Worm (Caenorhabditis elegans) whole organism, early embryonic: Measurements from ENCODE around the gene K09C8.2.

ENCODE experiments used
- B0310.2 ChIP-seq: sonication (generic microtip); optimal IDR thresholded peaks from 2 replicates; lab custom pipeline; 2016; ENCODE audit warnings: mild to moderate bottlenecking, missing genetic modification characterization, missing compliant biosample characterization
- F13C5.2 ChIP-seq: sonication (generic microtip); optimal IDR thresholded peaks from 2 replicates; lab custom pipeline; 2017; ENCODE audit warnings: mild to moderate bottlenecking, missing genetic modification characterization, inconsistent platforms, missing compliant biosample characterization
- aly-1 ChIP-seq: sonication (generic microtip); optimal IDR thresholded peaks from 2 replicates; lab custom pipeline; 2016; ENCODE audit warnings: missing genetic modification characterization, missing compliant biosample characterization
- ama-1 ChIP-seq: fragments of 150-350 bp; optimal IDR thresholded peaks from 2 replicates; lab custom pipeline; 2014
- ceh-13 ChIP-seq: fragments of 200-800 bp; sonication (Bioruptor generic); optimal IDR thresholded peaks from 2 replicates; lab custom pipeline; 2018; ENCODE audit warnings: mild to moderate bottlenecking, missing genetic modification characterization, missing compliant biosample characterization
- ceh-36 ChIP-seq: sonication (generic microtip); optimal IDR thresholded peaks from 2 replicates; lab custom pipeline; 2016; ENCODE audit warnings: missing genetic modification characterization, inconsistent platforms, missing compliant biosample characterization
- ets-7 ChIP-seq: sonication (generic microtip); optimal IDR thresholded peaks from 2 replicates; lab custom pipeline; 2016; ENCODE audit warnings: missing genotype, missing genetic modification characterization, missing compliant biosample characterization
- flt-1 ChIP-seq: fragments of 200-800 bp; sonication (Bioruptor generic); IDR thresholded peaks from 2 replicates; pipeline ENCODE4 v1.3.6; 2022; ENCODE audit warnings: missing genetic modification characterization, missing compliant biosample characterization
- hmbx-1 ChIP-seq: sonication (generic microtip); optimal IDR thresholded peaks from 2 replicates; lab custom pipeline; 2016; ENCODE audit warnings: mild to moderate bottlenecking, missing genetic modification characterization, missing compliant biosample characterization
- hmg-4 ChIP-seq: fragments of 200-800 bp; sonication (Bioruptor generic); optimal IDR thresholded peaks from 2 replicates; lab custom pipeline; 2018; ENCODE audit warnings: mild to moderate bottlenecking, missing genetic modification characterization, missing compliant biosample characterization
- hnd-1 ChIP-seq: sonication (generic microtip); optimal IDR thresholded peaks from 2 replicates; lab custom pipeline; 2016; ENCODE audit warnings: missing genetic modification characterization, missing compliant biosample characterization
- pes-1 ChIP-seq: fragments of 200-800 bp; sonication (Bioruptor generic); IDR thresholded peaks from 2 replicates; pipeline ENCODE4 v1.3.6; 2022; ENCODE audit warnings: missing genetic modification reagents, missing genetic modification characterization, missing compliant biosample characterization
- scrt-1 ChIP-seq: fragments of 200-800 bp; sonication (Bioruptor generic); IDR thresholded peaks from 2 replicates; pipeline ENCODE4 v1.3.6; 2022; ENCODE audit warnings: missing genetic modification characterization, missing compliant biosample characterization
- sea-1 ChIP-seq: fragments of 200-800 bp; sonication (Bioruptor generic); conservative IDR thresholded peaks from 2 replicates; pipeline ENCODE4 v1.3.6; 2022; ENCODE audit warnings: missing genetic modification characterization, missing compliant biosample characterization
- tbx-11 ChIP-seq: fragments of 200-800 bp; sonication (Bioruptor generic); IDR thresholded peaks from 2 replicates; pipeline ENCODE4 v1.3.6; 2022; ENCODE audit warnings: missing genetic modification characterization, missing compliant biosample characterization
- tbx-37 ChIP-seq: fragments of 200-800 bp; sonication (Bioruptor generic); conservative IDR thresholded peaks from 2 replicates; pipeline ENCODE4 v1.3.6; 2022; ENCODE audit warnings: missing genetic modification reagents, missing genetic modification characterization, missing compliant biosample characterization
- tra-4 ChIP-seq: sonication (generic microtip); optimal IDR thresholded peaks from 2 replicates; lab custom pipeline; 2017; ENCODE audit warnings: missing genetic modification characterization, missing compliant biosample characterization

The K09C8.2 gene

ce11 chrX:10967698-10968097 is 8.5 kb downstream of the K09C8.2 start, which contains the start of gene K09C8.9:
K09C8.9 (minus strand) TSS chrX:10967798.
- no peak for TF ChIP-seq pes-1
- no peak for TF ChIP-seq ets-7
- no peak for TF ChIP-seq hmg-4 (GFP tag; lab: Kevin White, UChicago)
- TF ChIP-seq aly-1 (tag; lab: Kevin White, UChicago): no peak
- no peak for TF ChIP-seq tbx-37 (GFP tag; lab: Robert Waterston, UW)
- no peak for TF ChIP-seq flt-1
- no peak for TF ChIP-seq F13C5.2 (tag; lab: Kevin White, UChicago)
- no peak for TF ChIP-seq tra-4 (tag; lab: Kevin White, UChicago)
- TF ChIP-seq ceh-13 (GFP tag; lab: Kevin White, UChicago): no peak
- TF ChIP-seq B0310.2: no peak

DNA sequence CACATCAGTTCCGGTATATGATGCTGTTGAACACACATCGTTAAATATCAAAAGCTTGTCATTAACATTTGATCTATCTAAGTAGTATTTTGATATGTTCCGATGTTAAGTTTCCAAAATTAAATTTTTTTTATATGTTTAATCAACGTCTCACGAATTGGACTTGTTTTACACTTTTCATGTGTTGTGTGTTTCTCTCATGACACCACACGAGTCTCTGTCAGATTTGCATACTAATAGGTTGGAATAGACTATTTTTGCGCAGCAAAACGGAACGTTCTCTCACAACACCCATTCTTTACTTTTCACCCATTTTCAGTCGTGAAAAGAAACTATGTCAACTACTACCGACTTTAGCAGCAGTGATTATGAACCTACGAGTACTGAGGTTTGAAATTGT is 11.4 kb downstream of the K09C8.2 start, which contains the start of gene K09C8.8:
TSS of gene K09C8.8 (plus strand) at position 301 of the 400 bp plus-strand sequence.
- TF ChIP-seq scrt-1 (GFP tag; lab: Robert Waterston, UW) (no peak), flt-1 (no peak), sea-1 (no peak), aly-1 (tag; lab: Kevin White, UChicago) (no peak), B0310.2 (no peak), F13C5.2 (tag; lab: Kevin White, UChicago) (no peak), ama-1 (lab: Kevin White, UChicago) (no peak), tra-4 (tag; lab: Kevin White, UChicago) (no peak), hnd-1 (tag; lab: Kevin White, UChicago) (no peak), pes-1 (no peak), tbx-37 (GFP tag; lab: Robert Waterston, UW) (no peak), tbx-11 (GFP tag; lab: Robert Waterston, UW) (no peak), ceh-13 (GFP tag; lab: Kevin White, UChicago) (no peak), ets-7 (no peak)

ce11 chrX:10971118-10971517 is 11.9 kb downstream of the K09C8.2 start:
- TF ChIP-seq aly-1 (tag; lab: Kevin White, UChicago): no peak
- no peak for TF ChIP-seq tbx-11 (GFP tag; lab: Robert Waterston, UW)
- no peak for TF ChIP-seq B0310.2
- TF ChIP-seq hnd-1 (tag; lab: Kevin White, UChicago): no peak
- TF ChIP-seq flt-1: no peak
- no peak for TF ChIP-seq ceh-13 (GFP tag; lab: Kevin White, UChicago)
- TF ChIP-seq ama-1 (lab: Kevin White, UChicago): no peak
- no peak for TF ChIP-seq ceh-36 (tag; lab: Kevin White, UChicago)

- TF ChIP-seq tra-4 (tag; lab: Kevin White, UChicago): no peak
- no peak for TF ChIP-seq F13C5.2 (tag; lab: Kevin White, UChicago)
- no peak for TF ChIP-seq ceh-36 (tag; lab: Kevin White, UChicago)
- no peak for TF ChIP-seq ceh-13 (GFP tag; lab: Kevin White, UChicago)
- TF ChIP-seq pes-1: no peak
- no peak for TF ChIP-seq sea-1
- no peak for TF ChIP-seq scrt-1 (GFP tag; lab: Robert Waterston, UW)
- TF ChIP-seq hmg-4 (GFP tag; lab: Kevin White, UChicago): no peak
- TF ChIP-seq aly-1 (tag; lab: Kevin White, UChicago): no peak
- TF ChIP-seq B0310.2: no peak
- no peak for TF ChIP-seq ama-1 (lab: Kevin White, UChicago)
- no peak for TF ChIP-seq hmbx-1 (tag; lab: Kevin White, UChicago)
These were observed 17.4 kb downstream of the K09C8.2 start for ce11 chrX:10976447-10977196.

DNA sequence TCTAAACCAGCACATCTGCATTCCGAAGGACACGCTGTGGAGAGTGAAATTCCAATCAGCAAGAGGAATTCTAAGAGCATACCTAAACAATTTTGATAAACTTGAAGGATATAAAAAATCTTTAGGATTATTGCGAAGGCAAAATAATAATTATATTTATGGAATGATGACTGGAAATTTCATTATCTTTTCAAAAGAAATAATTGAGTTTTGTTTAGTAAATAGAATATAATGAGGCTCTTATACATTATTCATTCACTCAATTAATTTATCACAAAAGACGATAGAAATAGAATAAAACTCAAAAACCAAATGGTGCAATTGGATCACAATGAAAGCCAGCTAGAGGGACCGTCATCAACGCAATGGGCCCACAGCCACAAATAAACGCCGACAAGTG is 19.9 kb downstream of the K09C8.2 start, which contains the start of gene pxn-2:
TSS of gene pxn-2 (minus strand) at position 101 of the 400 bp plus-strand sequence.
- TF ChIP-seq tra-4 (tag; lab: Kevin White, UChicago) (no peak), F13C5.2 (tag; lab: Kevin White, UChicago) (no peak), ceh-13 (GFP tag; lab: Kevin White, UChicago) (no peak), hnd-1 (tag; lab: Kevin White, UChicago) (no peak), ets-7 (no peak), aly-1 (tag; lab: Kevin White, UChicago) (no peak), ama-1 (lab: Kevin White, UChicago) (no peak), hmg-4 (GFP tag; lab: Kevin White, UChicago) (no peak), tbx-11 (GFP tag; lab: Robert Waterston, UW) (no peak), B0310.2 (no peak), pes-1 (no peak), ceh-36 (tag; lab: Kevin White, UChicago) (no peak)

ce11 chrX:10981374-10981773 is 22.1 kb downstream of the K09C8.2 start:
- no peak for TF ChIP-seq pes-1
- no peak for TF ChIP-seq scrt-1 (GFP tag; lab: Robert Waterston, UW)
- TF ChIP-seq ceh-36 (tag; lab: Kevin White, UChicago): no peak
- TF ChIP-seq ceh-13 (GFP tag; lab: Kevin White, UChicago): no peak
- TF ChIP-seq tbx-37 (GFP tag; lab: Robert Waterston, UW): no peak
- no peak for TF ChIP-seq B0310.2
- TF ChIP-seq tbx-11 (GFP tag; lab: Robert Waterston, UW): no peak
- TF ChIP-seq hmbx-1 (tag; lab: Kevin White, UChicago): no peak
- TF ChIP-seq aly-1 (tag; lab: Kevin White, UChicago): no peak
- no peak for TF ChIP-seq F13C5.2 (tag; lab: Kevin White, UChicago)

DNA sequence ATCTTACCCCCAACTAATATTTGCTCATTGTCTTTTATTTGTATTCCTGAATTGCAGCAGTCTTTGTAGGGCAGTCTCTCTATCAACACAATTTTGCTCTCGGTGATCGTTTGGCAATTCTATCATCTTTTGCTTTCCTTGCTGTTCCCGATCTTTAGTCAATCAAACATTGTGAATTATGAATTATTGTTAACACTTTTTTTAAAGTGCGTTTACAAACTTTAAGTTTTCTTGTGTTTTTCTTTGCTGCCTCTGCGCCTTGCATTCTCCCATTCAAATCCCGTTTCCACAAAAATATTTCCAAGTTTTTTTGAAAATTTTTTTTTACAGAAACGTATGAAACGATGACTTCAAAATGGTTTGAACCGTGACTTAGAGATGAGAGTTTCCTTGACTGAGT is 22.8 kb downstream of the K09C8.2 start, which contains the start of gene ver-4:
TSS of gene ver-4 (plus strand) at position 301 of the 400 bp plus-strand sequence.
- TF ChIP-seq tra-4 (tag; lab: Kevin White, UChicago) (no peak), tbx-37 (GFP tag; lab: Robert Waterston, UW) (no peak), B0310.2 (no peak), scrt-1 (GFP tag; lab: Robert Waterston, UW) (no peak), ets-7 (no peak), hmg-4 (GFP tag; lab: Kevin White, UChicago) (no peak), hnd-1 (tag; lab: Kevin White, UChicago) (no peak), ceh-13 (GFP tag; lab: Kevin White, UChicago) (no peak)
